Worm (Caenorhabditis elegans) whole organism, midembryonic: Measurements from ENCODE around the gene pgph-1.

ENCODE experiments used
- flt-1 ChIP-seq: fragments of 200-800 bp; sonication (Bioruptor generic); IDR thresholded peaks from 2 replicates; pipeline ENCODE4 v1.3.6; 2022; ENCODE audit warnings: missing genetic modification characterization, missing compliant biosample characterization
- ztf-29 ChIP-seq: fragments of 200-800 bp; sonication (Bioruptor generic); IDR thresholded peaks from 2 replicates; pipeline ENCODE4 v1.3.6; 2022; ENCODE audit warnings: missing genetic modification reagents, missing genetic modification characterization, missing compliant biosample characterization

- TF ChIP-seq flt-1 (GFP tag; lab: Robert Waterston, UW) = no peak
- no peak for TF ChIP-seq ztf-29 (GFP tag; lab: Robert Waterston, UW)
These were observed 29.4 kb upstream of the pgph-1 start, which contains the start of gene fbxa-183 for ce11 chrV:5782687-5783086.
